Worm (Caenorhabditis elegans) whole organism, late embryonic: ENCODE results near the gene col-83.
A peak's percentile ranks its signal among the peaks of the same experiment; 100 is the strongest.

ENCODE experiments used
- C08G9.2 ChIP-seq: sonication (generic microtip); optimal IDR thresholded peaks from 2 replicates; lab custom pipeline; 2016; ENCODE audit warnings: mild to moderate bottlenecking, missing genetic modification characterization, moderate library complexity, missing compliant biosample characterization
- C38D4.7 ChIP-seq: fragments of 200-800 bp; sonication (Bioruptor generic); optimal IDR thresholded peaks from 2 replicates; lab custom pipeline; 2018; ENCODE audit warnings: mild to moderate bottlenecking, missing genetic modification characterization, moderate library complexity, missing compliant biosample characterization
- K02D7.2 ChIP-seq: sonication (generic microtip); optimal IDR thresholded peaks from 2 replicates; lab custom pipeline; 2017; ENCODE audit warnings: mild to moderate bottlenecking, missing genetic modification characterization, missing compliant biosample characterization
- Y22D7AL.16 ChIP-seq: sonication (generic microtip); optimal IDR thresholded peaks from 2 replicates; lab custom pipeline; 2016; ENCODE audit warnings: missing genetic modification characterization, missing compliant biosample characterization
- ceh-14 ChIP-seq: sonication (generic microtip); optimal IDR thresholded peaks from 2 replicates; lab custom pipeline; 2016; ENCODE audit warnings: missing genotype, missing genetic modification characterization, missing compliant biosample characterization
- ceh-22 ChIP-seq: sonication (generic microtip); optimal IDR thresholded peaks from 2 replicates; lab custom pipeline; 2017; ENCODE audit warnings: missing biosample characterization, missing genetic modification characterization
- ceh-24 ChIP-seq: sonication (generic microtip); optimal IDR thresholded peaks from 2 replicates; lab custom pipeline; 2016; ENCODE audit warnings: mild to moderate bottlenecking, missing genetic modification characterization, missing compliant biosample characterization
- ceh-34 ChIP-seq: sonication (generic microtip); optimal IDR thresholded peaks from 2 replicates; lab custom pipeline; 2016; ENCODE audit warnings: mild to moderate bottlenecking, missing genetic modification characterization, missing compliant biosample characterization
- ceh-45 ChIP-seq: fragments of 200-800 bp; sonication (Bioruptor generic); IDR thresholded peaks from 2 replicates; pipeline ENCODE4 v1.3.6; 2022; ENCODE audit warnings: missing genetic modification reagents, missing genetic modification characterization, missing compliant biosample characterization
- ceh-48 ChIP-seq: sonication (generic microtip); optimal IDR thresholded peaks from 2 replicates; lab custom pipeline; 2016; ENCODE audit warnings: missing genetic modification characterization, inconsistent platforms, missing compliant biosample characterization
- ceh-6 ChIP-seq: fragments of 200-800 bp; sonication (Bioruptor generic); optimal IDR thresholded peaks from 2 replicates; lab custom pipeline; 2018; ENCODE audit warnings: mild to moderate bottlenecking, missing genetic modification characterization, missing compliant biosample characterization
- che-1 ChIP-seq: sonication (generic microtip); optimal IDR thresholded peaks from 2 replicates; lab custom pipeline; 2016; ENCODE audit warnings: mild to moderate bottlenecking, missing genetic modification characterization, missing compliant biosample characterization
- dve-1 ChIP-seq: sonication (generic microtip); optimal IDR thresholded peaks from 2 replicates; lab custom pipeline; 2017; ENCODE audit warnings: antibody characterized with exemption, mild to moderate bottlenecking, missing genetic modification characterization, missing compliant biosample characterization
- elt-2 ChIP-seq: sonication (generic microtip); optimal IDR thresholded peaks from 2 replicates; lab custom pipeline; 2016; ENCODE audit warnings: missing genetic modification reagents, missing genetic modification characterization, missing compliant biosample characterization
- ets-4 ChIP-seq: sonication (generic microtip); optimal IDR thresholded peaks from 2 replicates; lab custom pipeline; 2016; ENCODE audit warnings: missing genetic modification characterization, missing compliant biosample characterization
- eyg-1 ChIP-seq: sonication (generic microtip); optimal IDR thresholded peaks from 2 replicates; lab custom pipeline; 2016; ENCODE audit warnings: missing genotype, missing genetic modification characterization, missing compliant biosample characterization
- fax-1 ChIP-seq: sonication (generic microtip); optimal IDR thresholded peaks from 2 replicates; lab custom pipeline; 2016; ENCODE audit warnings: missing genotype, missing genetic modification characterization, missing compliant biosample characterization
- fkh-10 ChIP-seq: fragments of 150-350 bp; optimal IDR thresholded peaks from 2 replicates; lab custom pipeline; 2014; ENCODE audit warnings: missing biosample characterization, missing genetic modification reagents, missing genetic modification characterization
- gmeb-2 ChIP-seq: sonication (generic microtip); optimal IDR thresholded peaks from 2 replicates; lab custom pipeline; 2016; ENCODE audit warnings: missing genetic modification characterization, inconsistent platforms, missing compliant biosample characterization
- hlh-13 ChIP-seq: fragments of 200-800 bp; sonication (Bioruptor generic); optimal IDR thresholded peaks from 2 replicates; lab custom pipeline; 2018; ENCODE audit warnings: mild to moderate bottlenecking, missing genetic modification characterization, missing compliant biosample characterization
- hlh-15 ChIP-seq: sonication (generic microtip); optimal IDR thresholded peaks from 2 replicates; lab custom pipeline; 2016; ENCODE audit warnings: missing genetic modification characterization, missing compliant biosample characterization
- hlh-6 ChIP-seq: sonication (generic microtip); optimal IDR thresholded peaks from 2 replicates; lab custom pipeline; 2016; ENCODE audit warnings: missing genotype, missing genetic modification characterization, missing compliant biosample characterization
- hlh-8 ChIP-seq: sonication (generic microtip); optimal IDR thresholded peaks from 2 replicates; lab custom pipeline; 2016; ENCODE audit warnings: missing genotype, missing genetic modification characterization, missing compliant biosample characterization
- madf-2 ChIP-seq: sonication (generic microtip); optimal IDR thresholded peaks from 2 replicates; lab custom pipeline; 2017; ENCODE audit warnings: missing genetic modification characterization, missing compliant biosample characterization
- mec-3 ChIP-seq: sonication (generic microtip); optimal IDR thresholded peaks from 2 replicates; lab custom pipeline; 2016; ENCODE audit warnings: borderline replicate concordance, missing genetic modification characterization, missing compliant biosample characterization
- nhr-11 ChIP-seq: fragments of 150-350 bp; optimal IDR thresholded peaks from 2 replicates; lab custom pipeline; 2014; ENCODE audit warnings: missing biosample characterization, missing genetic modification characterization
- npax-4 ChIP-seq: sonication (generic microtip); optimal IDR thresholded peaks from 2 replicates; lab custom pipeline; 2016; ENCODE audit warnings: missing genetic modification characterization, missing compliant biosample characterization
- pat-9 ChIP-seq: fragments of 200-800 bp; sonication (Bioruptor generic); optimal IDR thresholded peaks from 2 replicates; lab custom pipeline; 2018; ENCODE audit warnings: mild to moderate bottlenecking, missing genetic modification characterization, moderate library complexity, missing compliant biosample characterization
- pax-1 ChIP-seq: fragments of 150-350 bp; optimal IDR thresholded peaks from 2 replicates; lab custom pipeline; 2014; ENCODE audit warnings: missing biosample characterization, missing genetic modification characterization
- pha-2 ChIP-seq: sonication (generic microtip); optimal IDR thresholded peaks from 2 replicates; lab custom pipeline; 2017; ENCODE audit warnings: mild to moderate bottlenecking, missing genetic modification characterization, missing compliant biosample characterization
- pqm-1 ChIP-seq: sonication (generic microtip); optimal IDR thresholded peaks from 2 replicates; lab custom pipeline; 2016; ENCODE audit warnings: missing genetic modification characterization, missing compliant biosample characterization
- rnt-1 ChIP-seq: sonication (generic microtip); optimal IDR thresholded peaks from 2 replicates; lab custom pipeline; 2016; ENCODE audit warnings: missing genetic modification characterization, missing compliant biosample characterization
- sox-2 ChIP-seq: fragments of 200-800 bp; sonication (Bioruptor generic); IDR thresholded peaks from 2 replicates; pipeline ENCODE4 v1.3.6; 2022; ENCODE audit warnings: missing genetic modification reagents, missing genetic modification characterization, missing compliant biosample characterization
- sox-4 ChIP-seq: sonication (generic microtip); optimal IDR thresholded peaks from 2 replicates; lab custom pipeline; 2017; ENCODE audit warnings: mild to moderate bottlenecking, missing genetic modification characterization, inconsistent platforms, missing compliant biosample characterization
- syd-9 ChIP-seq: sonication (generic microtip); optimal IDR thresholded peaks from 2 replicates; lab custom pipeline; 2016; ENCODE audit warnings: mild to moderate bottlenecking, missing genetic modification characterization, moderate library complexity, missing compliant biosample characterization
- unc-42 ChIP-seq: sonication (generic microtip); optimal IDR thresholded peaks from 2 replicates; lab custom pipeline; 2016; ENCODE audit warnings: missing genotype, missing genetic modification characterization, missing compliant biosample characterization
- unc-55 ChIP-seq: sonication (generic microtip); optimal IDR thresholded peaks from 2 replicates; lab custom pipeline; 2017; ENCODE audit warnings: missing biosample characterization, missing genetic modification reagents, missing genetic modification characterization
- zip-5 ChIP-seq: sonication (generic microtip); optimal IDR thresholded peaks from 2 replicates; lab custom pipeline; 2016; ENCODE audit warnings: missing genetic modification characterization, missing compliant biosample characterization

col-83 gene

DNA sequence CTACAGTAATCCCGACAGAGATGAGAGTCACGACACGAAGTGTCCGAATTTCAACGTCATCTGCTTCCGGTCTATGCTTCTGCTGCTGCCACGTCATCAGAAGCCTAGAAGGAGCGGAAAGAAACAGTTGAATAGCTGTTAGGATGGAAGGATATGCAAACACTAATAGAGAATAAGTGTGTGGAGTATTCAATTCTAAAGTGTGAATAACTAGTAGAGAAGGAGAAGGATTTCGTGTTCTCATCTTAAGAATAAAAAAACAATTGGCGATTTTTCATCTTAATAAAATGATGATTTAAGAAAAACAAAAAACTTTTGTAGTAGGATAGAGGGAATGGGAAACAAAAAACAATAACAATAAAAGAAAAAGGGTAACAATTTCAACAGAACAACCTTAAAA, at the start of gene col-83:
col-83 (minus strand) TSS at position 101 of the 400 bp plus-strand sequence.
- TF ChIP-seq hlh-6, result no peak
- TF ChIP-seq npax-4, result no peak
- no peak for TF ChIP-seq C38D4.7 (GFP tag; lab: Kevin White, UChicago)
- TF ChIP-seq elt-2, result no peak
- no peak for TF ChIP-seq che-1 (tag; lab: Kevin White, UChicago)
- no peak for TF ChIP-seq hlh-8 (tag; lab: Kevin White, UChicago)
- TF ChIP-seq sox-2 (GFP tag; lab: Robert Waterston, UW), result no peak
- no peak for TF ChIP-seq eyg-1 (tag; lab: Kevin White, UChicago)
- TF ChIP-seq ceh-24 (tag; lab: Kevin White, UChicago), result no peak
- TF ChIP-seq, all 69 proteins: peak for 0

DNA sequence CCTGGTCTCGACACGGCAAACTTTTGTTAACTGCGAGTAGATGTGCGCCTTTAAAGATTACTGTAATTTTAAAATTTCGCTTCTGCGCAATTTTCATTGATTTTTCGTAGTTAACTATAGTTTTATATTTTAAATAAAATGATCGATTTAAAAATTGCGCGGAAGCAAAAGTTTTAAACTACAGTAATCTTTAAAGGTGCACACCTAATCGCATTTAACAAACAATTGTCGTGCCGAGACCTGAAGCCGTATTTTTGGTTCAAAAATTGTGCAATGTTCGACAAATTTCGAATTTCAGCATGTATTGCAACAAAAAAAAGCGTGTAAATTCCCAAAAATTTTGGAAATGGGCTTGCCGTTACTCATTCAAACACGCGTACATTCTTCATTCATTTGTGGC, 48.7 kb upstream of the col-83 start:
- TF ChIP-seq ceh-22 (tag; lab: Kevin White, UChicago) (no peak), pqm-1 (tag; lab: Kevin White, UChicago) (no peak), rnt-1 (tag; lab: Kevin White, UChicago) (no peak), ceh-48 (no peak), pat-9 (tag; lab: Kevin White, UChicago) (no peak), hlh-6 (no peak), C08G9.2 (no peak), pax-1 (no peak), ets-4 (no peak), hlh-13 (GFP tag; lab: Kevin White, UChicago) (no peak), ceh-24 (tag; lab: Kevin White, UChicago) (no peak), zip-5 (tag; lab: Kevin White, UChicago) (no peak), ceh-34 (tag; lab: Kevin White, UChicago) (no peak), C38D4.7 (GFP tag; lab: Kevin White, UChicago) (no peak), hlh-15 (tag; lab: Kevin White, UChicago) (no peak), K02D7.2 (tag; lab: Kevin White, UChicago) (no peak), gmeb-2 (tag; lab: Kevin White, UChicago) (no peak)

DNA sequence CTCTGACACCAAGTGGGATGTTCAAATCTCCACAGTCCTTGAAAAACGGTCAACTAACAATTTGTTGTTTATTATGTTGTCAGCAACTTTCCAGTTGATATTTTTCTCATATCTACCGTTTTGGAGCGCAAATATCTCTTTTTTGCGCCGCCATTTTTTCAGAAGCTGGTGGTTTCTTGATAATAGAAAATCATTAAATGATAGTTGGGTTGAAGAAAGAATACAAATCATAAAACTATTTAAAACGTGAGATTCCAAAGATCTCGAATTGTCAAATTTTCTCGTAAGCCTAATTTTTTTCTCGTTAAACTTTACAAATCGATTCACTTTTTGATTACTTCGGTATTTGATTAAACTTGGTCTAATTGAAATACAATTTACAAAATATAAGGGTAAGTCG, 46.6 kb upstream of the col-83 start, which contains the start of gene rpl-42:
rpl-42 (plus strand) TSS at position 301 of the 400 bp plus-strand sequence.
- TF ChIP-seq syd-9 (tag; lab: Kevin White, UChicago) (no peak), unc-55 (GFP tag; lab: Kevin White, UChicago) (no peak), ceh-6 (GFP tag; lab: Kevin White, UChicago) (no peak), fax-1 (tag; lab: Kevin White, UChicago) (no peak), ceh-45 (no peak), nhr-11 (tag; lab: Kevin White, UChicago) (no peak), sox-4 (no peak), madf-2 (tag; lab: Kevin White, UChicago) (no peak), ceh-34 (tag; lab: Kevin White, UChicago) (no peak), hlh-15 (tag; lab: Kevin White, UChicago) (no peak), ceh-22 (tag; lab: Kevin White, UChicago) (no peak), pha-2 (tag; lab: Kevin White, UChicago) (no peak), dve-1 (tag; lab: Kevin White, UChicago) (no peak), ceh-14 (tag; lab: Kevin White, UChicago) (no peak), pax-1 (no peak), Y22D7AL.16 (tag; lab: Kevin White, UChicago) (no peak)
- TF ChIP-seq, all 69 proteins: peak for 0

DNA sequence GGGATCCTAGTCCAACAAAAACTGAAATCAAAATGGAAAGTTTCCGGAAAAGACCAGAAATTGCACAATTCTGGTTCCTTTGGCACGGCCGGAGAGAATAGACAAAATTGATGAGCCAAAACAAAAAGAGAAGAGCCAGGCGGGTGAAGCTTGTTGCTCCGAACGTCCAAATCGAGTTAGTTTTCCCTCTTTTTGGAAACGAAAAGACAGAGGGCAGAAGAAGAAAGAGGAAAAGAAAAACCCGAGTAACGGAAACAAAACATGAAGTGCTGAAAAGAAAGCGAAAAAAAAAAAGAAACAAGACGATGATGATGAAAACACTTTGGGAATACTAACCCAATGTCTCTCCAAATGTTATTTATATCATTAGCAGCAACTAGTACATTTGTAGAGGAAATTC, 45.8 kb upstream of the col-83 start:
- TF ChIP-seq fkh-10 (peak; percentile 37), unc-42 (tag; lab: Kevin White, UChicago) (peak; percentile 91), mec-3 (tag; lab: Kevin White, UChicago) (no peak)
- TF ChIP-seq, all 69 proteins: peak for 2
